Worm (Caenorhabditis elegans) whole organism, young adult: ENCODE measurements around the gene nspg-9.
A peak's percentile ranks its signal among the peaks of the same experiment; 100 is the strongest.

Experiments
- C17E4.6 ChIP-seq: fragments of 200-800 bp; sonication (Bioruptor generic); IDR thresholded peaks from 2 replicates; pipeline ENCODE4 v1.3.6; 2022; ENCODE audit warnings: missing genetic modification reagents, missing genetic modification characterization, missing compliant biosample characterization
- F37B4.10 ChIP-seq: fragments of 200-800 bp; sonication (Bioruptor generic); IDR thresholded peaks from 2 replicates; pipeline ENCODE4 v1.3.6; 2022; ENCODE audit warnings: missing genetic modification characterization, missing compliant biosample characterization
- Y79H2A.3 ChIP-seq: fragments of 200-800 bp; sonication (Bioruptor generic); conservative IDR thresholded peaks from 2 replicates; pipeline ENCODE4 v1.3.6; 2022; ENCODE audit warnings: missing genetic modification reagents, missing genetic modification characterization, missing compliant biosample characterization
- ama-1 ChIP-seq, 3 experiments: fragments of 150-350 bp in 1 of 3; sonication (generic microtip) in 2 of 3; optimal IDR thresholded peaks; 2 replicates each; lab custom pipeline; 2014 to 2018; ENCODE audit warnings: missing biosample characterization in 2 of 3, missing genetic modification characterization in 2 of 3, missing genetic modification reagents in 2 of 3
- atf-7 ChIP-seq: sonication (generic microtip); optimal IDR thresholded peaks from 2 replicates; lab custom pipeline; 2017; ENCODE audit warnings: mild to moderate bottlenecking, missing genetic modification characterization, missing compliant biosample characterization
- athp-1 ChIP-seq: sonication (generic microtip); optimal IDR thresholded peaks from 2 replicates; lab custom pipeline; 2017; ENCODE audit warnings: mild to moderate bottlenecking, missing genetic modification characterization, missing compliant biosample characterization
- attf-6 ChIP-seq: fragments of 200-800 bp; sonication (Bioruptor generic); IDR thresholded peaks from 2 replicates; pipeline ENCODE4 v1.3.6; 2022; ENCODE audit warnings: missing genetic modification reagents, missing genetic modification characterization, missing compliant biosample characterization
- bed-2 ChIP-seq: fragments of 200-800 bp; sonication (Bioruptor generic); IDR thresholded peaks from 2 replicates; pipeline ENCODE4 v1.3.6; 2022; ENCODE audit warnings: missing genetic modification reagents, missing genetic modification characterization, missing compliant biosample characterization
- ccch-3 ChIP-seq: fragments of 200-800 bp; sonication (Bioruptor generic); optimal IDR thresholded peaks from 2 replicates; lab custom pipeline; 2018; ENCODE audit warnings: mild to moderate bottlenecking, missing genetic modification characterization, missing compliant biosample characterization
- dox-1 ChIP-seq: fragments of 200-800 bp; sonication (Bioruptor generic); IDR thresholded peaks from 2 replicates; pipeline ENCODE4 v1.3.6; 2022; ENCODE audit warnings: missing genetic modification reagents, missing genetic modification characterization, missing compliant biosample characterization
- dpl-1 ChIP-seq: fragments of 150-350 bp; optimal IDR thresholded peaks from 2 replicates; lab custom pipeline; 2014; ENCODE audit warnings: missing biosample characterization, missing genetic modification reagents, missing genetic modification characterization
- efl-1 ChIP-seq: fragments of 150-350 bp; optimal IDR thresholded peaks from 2 replicates; lab custom pipeline; 2014; ENCODE audit warnings: missing biosample characterization, missing genetic modification reagents, missing genetic modification characterization
- fkh-3 ChIP-seq: sonication (generic microtip); optimal IDR thresholded peaks from 2 replicates; lab custom pipeline; 2016; ENCODE audit warnings: mild to moderate bottlenecking, missing genetic modification characterization, missing compliant biosample characterization
- hmg-1.2 ChIP-seq: fragments of 200-800 bp; sonication (Bioruptor generic); IDR thresholded peaks from 2 replicates; pipeline ENCODE4 v1.3.6; 2022; ENCODE audit warnings: missing genetic modification reagents, missing genetic modification characterization, missing compliant biosample characterization
- hmg-20 ChIP-seq: fragments of 200-800 bp; sonication (Bioruptor generic); IDR thresholded peaks from 2 replicates; pipeline ENCODE4 v1.3.6; 2022; ENCODE audit warnings: missing genetic modification reagents, missing genetic modification characterization, missing compliant biosample characterization
- lag-1 ChIP-seq: fragments of 200-800 bp; sonication (Bioruptor generic); IDR thresholded peaks from 2 replicates; pipeline ENCODE4 v1.3.6; 2022; ENCODE audit warnings: missing genetic modification reagents, missing genetic modification characterization, missing compliant biosample characterization
- let-607 ChIP-seq, 2 experiments: fragments of 200-800 bp in 1 of 2; sonication (Bioruptor generic) in 1 of 2; sonication (generic microtip) in 1 of 2; optimal IDR thresholded peaks; 2 replicates each; lab custom pipeline; 2016 to 2018; ENCODE audit warnings: mild to moderate bottlenecking in 2 of 2, missing compliant biosample characterization in 2 of 2, missing genetic modification characterization in 2 of 2, moderate library complexity in 2 of 2, missing genotype in 1 of 2
- lin-26 ChIP-seq: fragments of 200-800 bp; sonication (Bioruptor generic); IDR thresholded peaks from 2 replicates; pipeline ENCODE4 v1.3.6; 2022; ENCODE audit warnings: missing genetic modification reagents, missing genetic modification characterization, missing compliant biosample characterization
- madf-3 ChIP-seq: fragments of 200-800 bp; sonication (Bioruptor generic); IDR thresholded peaks from 2 replicates; pipeline ENCODE4 v1.3.6; 2022; ENCODE audit warnings: missing genetic modification reagents, missing genetic modification characterization, missing compliant biosample characterization
- madf-6 ChIP-seq: fragments of 200-800 bp; sonication (Bioruptor generic); IDR thresholded peaks from 2 replicates; pipeline ENCODE4 v1.3.6; 2022; ENCODE audit warnings: missing genetic modification reagents, missing genetic modification characterization, missing compliant biosample characterization
- mel-28 ChIP-seq: sonication (generic microtip); optimal IDR thresholded peaks from 2 replicates; lab custom pipeline; 2016; ENCODE audit warnings: borderline replicate concordance, mild to moderate bottlenecking, missing genetic modification characterization, missing compliant biosample characterization
- mes-4 ChIP-seq: sonication (generic microtip); optimal IDR thresholded peaks from 2 replicates; lab custom pipeline; 2016; ENCODE audit warnings: missing genotype, missing genetic modification characterization, missing compliant biosample characterization
- mxl-1 ChIP-seq: sonication (generic microtip); optimal IDR thresholded peaks from 2 replicates; lab custom pipeline; 2016; ENCODE audit warnings: missing genetic modification characterization, missing compliant biosample characterization
- nfya-1 ChIP-seq: sonication (generic microtip); optimal IDR thresholded peaks from 2 replicates; lab custom pipeline; 2017; ENCODE audit warnings: antibody characterized with exemption, missing compliant biosample characterization, missing genetic modification characterization, borderline replicate concordance; ENCODE audit not compliant: insufficient read depth
- nhr-120 ChIP-seq: fragments of 200-800 bp; sonication (Bioruptor generic); IDR thresholded peaks from 2 replicates; pipeline ENCODE4 v1.3.6; 2022; ENCODE audit warnings: missing genetic modification characterization, missing compliant biosample characterization
- nhr-80 ChIP-seq: sonication (generic microtip); optimal IDR thresholded peaks from 2 replicates; lab custom pipeline; 2016; ENCODE audit warnings: missing genetic modification characterization, missing compliant biosample characterization
- pbrm-1 ChIP-seq: fragments of 200-800 bp; sonication (Bioruptor generic); IDR thresholded peaks from 2 replicates; pipeline ENCODE4 v1.3.6; 2022; ENCODE audit warnings: missing genetic modification reagents, missing genetic modification characterization, missing compliant biosample characterization
- rec-8 ChIP-seq, 2 experiments: sonication (generic microtip); optimal IDR thresholded peaks; 2 replicates each; lab custom pipeline; 2016; ENCODE audit warnings: mild to moderate bottlenecking in 2 of 2, missing genetic modification characterization in 2 of 2, missing genetic modification reagents in 2 of 2, missing genotype in 2 of 2, missing biosample characterization in 1 of 2, missing compliant biosample characterization in 1 of 2, moderate library complexity in 1 of 2
- sdz-38 ChIP-seq: sonication (generic microtip); optimal IDR thresholded peaks from 2 replicates; lab custom pipeline; 2016; ENCODE audit warnings: missing genotype, missing genetic modification characterization, missing compliant biosample characterization
- snpc-1.1 ChIP-seq: sonication (generic microtip); optimal IDR thresholded peaks from 2 replicates; lab custom pipeline; 2017; ENCODE audit warnings: missing genetic modification characterization, mild to moderate bottlenecking, missing compliant biosample characterization, antibody characterized with exemption, moderate library complexity, missing genotype, missing genetic modification reagents; ENCODE audit not compliant: insufficient read depth
- snpc-4 ChIP-seq, 5 experiments: fragments of 150-350 bp in 1 of 5; sonication (generic microtip) in 4 of 5; optimal IDR thresholded peaks; 2 replicates each; lab custom pipeline; 2014 to 2018; ENCODE audit warnings: missing genetic modification characterization in 5 of 5, missing biosample characterization in 3 of 5, antibody characterized with exemption in 2 of 5, mild to moderate bottlenecking in 2 of 5, missing compliant biosample characterization in 2 of 5, missing genotype in 2 of 5, moderate library complexity in 2 of 5, missing genetic modification reagents in 1 of 5
- unc-130 ChIP-seq: sonication (generic microtip); optimal IDR thresholded peaks from 2 replicates; lab custom pipeline; 2016; ENCODE audit warnings: missing genetic modification reagents, missing genetic modification characterization, missing compliant biosample characterization
- xnd-1 ChIP-seq: sonication (generic microtip); optimal IDR thresholded peaks from 2 replicates; lab custom pipeline; 2016; ENCODE audit warnings: missing genotype, missing genetic modification reagents, missing genetic modification characterization, missing compliant biosample characterization
- ztf-22 ChIP-seq: fragments of 200-800 bp; sonication (Bioruptor generic); optimal IDR thresholded peaks from 2 replicates; lab custom pipeline; 2018; ENCODE audit warnings: mild to moderate bottlenecking, missing genetic modification characterization, moderate library complexity, missing compliant biosample characterization
- ztf-25 ChIP-seq: fragments of 200-800 bp; sonication (Bioruptor generic); IDR thresholded peaks from 2 replicates; pipeline ENCODE4 v1.3.6; 2022; ENCODE audit warnings: missing genetic modification reagents, missing genetic modification characterization, missing compliant biosample characterization

The nspg-9 gene

ce11 chrIV:14483427-14483826 lies 26.7 kb downstream of the nspg-9 start:
- no peak for TF ChIP-seq dox-1 (GFP tag; lab: Robert Waterston, UW)
- TF ChIP-seq nhr-80: peak; percentile 49
- no peak for TF ChIP-seq sdz-38 (tag; lab: Kevin White, UChicago)
- TF ChIP-seq pbrm-1: no peak

ce11 chrIV:14491135-14491534 lies 34.4 kb downstream of the nspg-9 start:
- no peak for TF ChIP-seq F37B4.10 (GFP tag; lab: Robert Waterston, UW)
- no peak for TF ChIP-seq pbrm-1
- TF ChIP-seq mes-4 (tag; lab: Kevin White, UChicago): no peak
- no peak for TF ChIP-seq snpc-4 (GFP tag; optimal IDR thresholded peaks at IDR 0.05; lab: Kevin White, UChicago)
- peak in 1 of 4 experiments; percentile 10 for TF ChIP-seq snpc-4 (tag; optimal IDR thresholded peaks at IDR 0.05; lab: Kevin White, UChicago)
- TF ChIP-seq C17E4.6 (GFP tag; lab: Robert Waterston, UW): no peak
- TF ChIP-seq mel-28 (tag; lab: Kevin White, UChicago): no peak

DNA sequence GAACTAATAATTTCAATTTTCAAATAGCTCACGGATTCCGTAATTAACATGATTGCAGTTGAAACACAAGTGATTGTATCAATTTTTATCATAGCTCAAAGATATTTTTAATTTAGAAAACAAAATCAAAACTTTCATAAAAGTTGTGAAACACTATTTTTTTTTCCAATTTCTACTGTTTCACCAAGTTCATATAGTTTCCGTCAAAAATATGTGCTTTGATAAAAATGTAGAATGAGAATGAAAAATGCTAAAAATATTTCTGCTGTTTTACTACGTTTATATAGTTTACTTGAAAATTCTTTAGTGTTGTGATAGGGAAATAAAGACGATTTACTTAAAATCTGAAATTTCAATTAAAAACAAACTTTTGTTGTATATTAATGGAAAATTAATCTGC lies 38.8 kb downstream of the nspg-9 start:
- TF ChIP-seq snpc-4 (GFP tag; optimal IDR thresholded peaks at IDR 0.05; lab: Kevin White, UChicago): no peak
- TF ChIP-seq snpc-4 (tag; optimal IDR thresholded peaks at IDR 0.05; lab: Kevin White, UChicago): peak in 2 of 4 experiments; percentile 40 to 61
- TF ChIP-seq unc-130 (GFP tag; lab: Kevin White, UChicago): no peak
- peak; percentile 63; the same call in 1 of the 2 replicates for TF ChIP-seq attf-6 (GFP tag; lab: Robert Waterston, UW)
- TF ChIP-seq bed-2 (GFP tag; lab: Robert Waterston, UW): no peak
- no peak for TF ChIP-seq mel-28 (tag; lab: Kevin White, UChicago)

DNA sequence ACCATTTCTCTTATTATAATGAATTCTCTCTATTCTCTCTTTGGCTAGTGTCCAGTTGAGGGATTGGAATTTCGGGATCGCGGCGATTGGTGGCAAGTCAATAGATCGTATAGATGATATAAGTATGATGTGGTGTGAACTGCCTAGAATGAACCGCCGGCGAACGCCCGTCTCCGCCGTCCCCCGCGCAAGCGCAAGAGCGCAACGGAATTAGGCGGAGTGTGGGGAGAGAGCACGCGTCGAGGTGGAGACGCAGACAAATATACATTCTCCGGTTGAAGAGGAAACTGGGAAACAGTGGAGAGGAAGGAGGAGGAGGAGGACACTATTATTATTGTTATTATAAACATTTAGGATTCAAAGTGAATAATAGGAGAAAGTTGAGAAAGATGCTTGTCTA lies 39.8 kb downstream of the nspg-9 start:
- TF ChIP-seq madf-3 (GFP tag; lab: Robert Waterston, UW): no peak
- TF ChIP-seq hmg-1.2: peak; percentile 80

DNA sequence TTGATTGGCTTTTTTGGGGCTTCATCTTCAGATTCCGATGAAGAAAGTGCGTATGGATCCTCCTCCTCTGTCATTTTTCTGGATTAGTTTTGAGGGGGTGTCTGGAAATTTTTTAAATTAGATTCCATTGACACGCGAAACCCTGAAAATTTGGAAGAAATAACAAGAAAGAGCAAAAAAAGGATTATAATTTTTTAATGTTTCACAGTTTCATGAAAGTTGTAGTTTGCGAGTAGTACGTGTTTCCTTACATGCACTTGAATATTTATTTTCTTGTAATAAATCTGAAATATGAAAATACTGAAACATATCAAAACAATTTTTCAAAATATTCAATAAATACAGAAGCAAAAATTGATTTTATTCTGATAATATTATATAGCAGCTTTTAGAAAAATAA lies 48.4 kb downstream of the nspg-9 start, which contains the start of gene tag-273:
tag-273 (minus strand) TSS at position 101 of the 400 bp plus-strand sequence.
- TF ChIP-seq let-607 (tag; optimal IDR thresholded peaks at IDR 0.05; lab: Kevin White, UChicago) (no peak), fkh-3 (tag; lab: Kevin White, UChicago) (no peak)

DNA sequence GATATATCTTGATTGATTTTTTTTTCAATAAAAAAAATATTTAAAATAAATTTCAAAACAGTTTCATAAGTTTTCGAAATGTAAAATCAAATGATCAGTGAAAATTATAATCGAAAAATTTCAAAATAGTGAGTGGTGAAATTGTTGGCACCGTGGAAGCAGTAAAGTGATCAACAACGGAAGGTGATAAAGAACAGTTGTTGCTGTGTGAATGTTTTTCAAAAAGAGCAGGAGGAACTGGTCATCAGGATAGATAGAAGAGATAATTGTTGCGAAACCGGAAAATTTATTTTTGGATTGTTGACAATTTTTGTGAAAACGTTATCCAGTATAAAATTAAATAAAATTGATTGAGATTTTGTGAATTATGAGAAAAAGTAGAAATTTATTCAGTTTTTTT lies 49.3 kb downstream of the nspg-9 start:
- TF ChIP-seq attf-6 (GFP tag; lab: Robert Waterston, UW) (peak; percentile 41; the same call in 1 of the 2 replicates), lag-1 (GFP tag; lab: Robert Waterston, UW) (no peak), mxl-1 (tag; lab: Kevin White, UChicago) (no peak), ccch-3 (GFP tag; lab: Kevin White, UChicago) (no peak), rec-8 (tag; optimal IDR thresholded peaks at IDR 0.05; lab: Kevin White, UChicago) (no peak), lin-26 (GFP tag; lab: Robert Waterston, UW) (no peak), atf-7 (tag; lab: Kevin White, UChicago) (no peak)
- TF ChIP-seq, all 124 proteins: peak for 1

DNA sequence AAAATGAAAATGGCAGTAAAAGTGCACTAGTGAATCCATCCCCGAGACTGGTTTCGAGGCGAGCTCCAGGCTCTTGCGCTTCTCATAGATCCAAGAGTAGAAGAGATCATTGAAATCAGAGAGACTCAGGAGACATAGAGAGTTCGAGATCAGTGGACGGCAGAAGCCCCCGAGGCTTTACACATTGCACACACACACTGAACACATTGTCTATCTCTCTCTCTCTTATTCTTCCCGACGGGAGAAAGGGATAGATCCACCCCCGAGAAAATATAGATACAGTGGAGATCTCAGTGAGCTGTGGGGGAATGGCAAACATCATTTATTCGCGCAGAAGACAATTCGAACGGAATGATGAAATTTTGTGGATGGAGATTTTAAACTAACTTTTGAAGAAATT lies 50.3 kb downstream of the nspg-9 start:
- TF ChIP-seq madf-6 (GFP tag; lab: Robert Waterston, UW) (no peak), nhr-120 (no peak), nfya-1 (tag; lab: Kevin White, UChicago) (no peak), F37B4.10 (GFP tag; lab: Robert Waterston, UW) (no peak), hmg-20 (GFP tag; lab: Robert Waterston, UW) (no peak), snpc-1.1 (tag; lab: Kevin White, UChicago) (no peak), ztf-25 (GFP tag; lab: Robert Waterston, UW) (no peak), xnd-1 (no peak), dox-1 (GFP tag; lab: Robert Waterston, UW) (no peak), efl-1 (GFP tag; lab: Kevin White, UChicago) (no peak), ama-1 (optimal IDR thresholded peaks at IDR 0.05; lab: Kevin White, UChicago) (no peak), ama-1 (GFP tag; optimal IDR thresholded peaks at IDR 0.05; lab: Kevin White, UChicago) (no peak), athp-1 (no peak), lin-26 (GFP tag; lab: Robert Waterston, UW) (no peak), dpl-1 (GFP tag; lab: Kevin White, UChicago) (no peak), Y79H2A.3 (GFP tag; lab: Robert Waterston, UW) (no peak), ztf-22 (GFP tag; lab: Kevin White, UChicago) (no peak)
- TF ChIP-seq, all 124 proteins: peak for 0
